Fruit fly (Drosophila melanogaster) whole organism, embryonic: ENCODE measurements around the gene CG42823.

Source experiments
- ATbp ChIP-seq: fragments of 200-800 bp; sonication (Bioruptor generic); optimal IDR thresholded peaks from 2 replicates; lab custom pipeline; 2017; ENCODE audit warnings: missing biosample characterization, mild to moderate bottlenecking, missing genetic modification characterization, missing genetic modification reagents
- Antp ChIP-seq: fragments of 200-800 bp; sonication (Bioruptor generic); optimal IDR thresholded peaks from 3 replicates; lab custom pipeline; 2016; ENCODE audit warnings: missing biosample characterization, missing genetic modification characterization
- Asciz ChIP-seq: fragments of 200-800 bp; sonication (Bioruptor generic); optimal IDR thresholded peaks from 2 replicates; lab custom pipeline; 2017; ENCODE audit warnings: missing biosample characterization, mild to moderate bottlenecking, missing genetic modification characterization, missing genetic modification reagents
- Atf-2 ChIP-seq: fragments of 200-800 bp; sonication (Bioruptor generic); optimal IDR thresholded peaks from 2 replicates; lab custom pipeline; 2016; ENCODE audit warnings: missing biosample characterization, missing genetic modification characterization
- BEAF-32 ChIP-seq: fragments of 200-800 bp; sonication (Bioruptor generic); optimal IDR thresholded peaks from 3 replicates; lab custom pipeline; 2017; ENCODE audit warnings: missing biosample characterization, missing genetic modification characterization, mild to moderate bottlenecking, moderate library complexity, missing genetic modification reagents
- CG10147 ChIP-seq: fragments of 200-800 bp; sonication (Bioruptor generic); optimal IDR thresholded peaks from 2 replicates; lab custom pipeline; 2019; ENCODE audit warnings: missing biosample characterization, mild to moderate bottlenecking, missing genetic modification characterization, moderate library complexity
- CG10431 ChIP-seq: fragments of 200-800 bp; sonication (Bioruptor generic); optimal IDR thresholded peaks from 3 replicates; lab custom pipeline; 2018; ENCODE audit warnings: missing biosample characterization, mild to moderate bottlenecking, missing genetic modification characterization
- CG11093 ChIP-seq: fragments of 200-800 bp; sonication (Bioruptor generic); IDR thresholded peaks from 3 replicates; pipeline ENCODE4 v1.3.6; 2022; ENCODE audit warnings: missing biosample characterization, missing genetic modification characterization
- CG12155 ChIP-seq: fragments of 200-800 bp; sonication (Bioruptor generic); optimal IDR thresholded peaks from 3 replicates; lab custom pipeline; 2016; ENCODE audit warnings: missing biosample characterization, missing genetic modification characterization
- CG12391 ChIP-seq: fragments of 200-800 bp; sonication (Bioruptor generic); optimal IDR thresholded peaks from 3 replicates; lab custom pipeline; 2018; ENCODE audit warnings: missing biosample characterization, mild to moderate bottlenecking, missing genetic modification characterization, moderate library complexity
- CG12659 ChIP-seq: fragments of 200-800 bp; sonication (Bioruptor generic); optimal IDR thresholded peaks from 3 replicates; lab custom pipeline; 2017; ENCODE audit warnings: mild to moderate bottlenecking, missing biosample characterization, missing genetic modification reagents, missing genetic modification characterization
- CG13123 ChIP-seq: fragments of 200-800 bp; sonication (Bioruptor generic); optimal IDR thresholded peaks from 2 replicates; lab custom pipeline; 2016; ENCODE audit warnings: missing biosample characterization, missing genetic modification characterization
- CG13287 ChIP-seq: fragments of 200-800 bp; sonication (Bioruptor generic); IDR thresholded peaks from 2 replicates; pipeline ENCODE4 v1.3.6; 2022; ENCODE audit warnings: missing biosample characterization, missing genetic modification characterization; ENCODE audit not compliant: partially characterized antibody
- CG13296 ChIP-seq: fragments of 200-800 bp; sonication (Bioruptor generic); optimal IDR thresholded peaks from 3 replicates; lab custom pipeline; 2018; ENCODE audit warnings: missing biosample characterization, mild to moderate bottlenecking, missing genetic modification characterization
- CG15601 ChIP-seq: fragments of 200-800 bp; sonication (Bioruptor generic); optimal IDR thresholded peaks from 3 replicates; lab custom pipeline; 2019; ENCODE audit warnings: missing biosample characterization, mild to moderate bottlenecking, missing genetic modification characterization, moderate library complexity
- CG15696 ChIP-seq: fragments of 200-800 bp; sonication (Bioruptor generic); optimal IDR thresholded peaks from 2 replicates; lab custom pipeline; 2019; ENCODE audit warnings: missing biosample characterization, mild to moderate bottlenecking, missing genetic modification characterization, moderate library complexity
- CG17359 ChIP-seq: fragments of 200-800 bp; sonication (Bioruptor generic); optimal IDR thresholded peaks from 3 replicates; lab custom pipeline; 2018; ENCODE audit warnings: missing biosample characterization, mild to moderate bottlenecking, missing genetic modification characterization, moderate library complexity
- CG30403 ChIP-seq: fragments of 200-800 bp; sonication (Bioruptor generic); optimal IDR thresholded peaks from 3 replicates; lab custom pipeline; 2016; ENCODE audit warnings: missing biosample characterization, missing genetic modification characterization
- CG3407 ChIP-seq: fragments of 200-800 bp; sonication (Bioruptor generic); optimal IDR thresholded peaks from 2 replicates; lab custom pipeline; 2018; ENCODE audit warnings: missing biosample characterization, mild to moderate bottlenecking, missing genetic modification characterization
- CG6765 ChIP-seq: fragments of 200-800 bp; sonication (Bioruptor generic); optimal IDR thresholded peaks from 3 replicates; lab custom pipeline; 2017; ENCODE audit warnings: missing biosample characterization, mild to moderate bottlenecking, missing genetic modification characterization
- CG7786 ChIP-seq: fragments of 200-800 bp; sonication (Bioruptor generic); optimal IDR thresholded peaks from 2 replicates; lab custom pipeline; 2016; ENCODE audit warnings: missing biosample characterization, missing genetic modification characterization
- CG7928 ChIP-seq: fragments of 200-800 bp; sonication (Bioruptor generic); optimal IDR thresholded peaks from 2 replicates; lab custom pipeline; 2017; ENCODE audit warnings: missing biosample characterization, mild to moderate bottlenecking, missing genetic modification characterization
- Deaf1 ChIP-seq: fragments of 200-800 bp; optimal IDR thresholded peaks from 3 replicates; lab custom pipeline; 2019; ENCODE audit warnings: missing biosample characterization, mild to moderate bottlenecking, missing genetic modification characterization, moderate library complexity
- Dip3 ChIP-seq: fragments of 200-800 bp; sonication (Bioruptor generic); optimal IDR thresholded peaks from 3 replicates; lab custom pipeline; 2016; ENCODE audit warnings: missing biosample characterization, missing genetic modification characterization
- Dll ChIP-seq: fragments of 200-800 bp; sonication (Bioruptor generic); IDR thresholded peaks from 4 replicates; pipeline ENCODE4 v1.3.6; 2022; ENCODE audit warnings: missing biosample characterization, missing genetic modification characterization; ENCODE audit not compliant: partially characterized antibody
- Ets97D ChIP-seq: fragments of 200-800 bp; sonication (Bioruptor generic); optimal IDR thresholded peaks from 3 replicates; lab custom pipeline; 2016; ENCODE audit warnings: missing biosample characterization, missing genetic modification characterization
- Fer3 ChIP-seq: fragments of 200-800 bp; sonication (Bioruptor generic); optimal IDR thresholded peaks from 2 replicates; lab custom pipeline; 2018; ENCODE audit warnings: missing biosample characterization, mild to moderate bottlenecking, missing genetic modification characterization, moderate library complexity
- H15 ChIP-seq: fragments of 200-800 bp; sonication (Bioruptor generic); IDR thresholded peaks from 3 replicates; pipeline ENCODE4 v1.3.6; 2022; ENCODE audit warnings: missing biosample characterization, missing genetic modification characterization
- HmgZ ChIP-seq: fragments of 200-800 bp; sonication (Bioruptor generic); optimal IDR thresholded peaks from 2 replicates; lab custom pipeline; 2018; ENCODE audit warnings: missing biosample characterization, mild to moderate bottlenecking, missing genetic modification characterization
- Hr51 ChIP-seq, 2 experiments: fragments of 200-800 bp; sonication (Bioruptor generic); optimal IDR thresholded peaks; 2 replicates in 1 of 2; 3 replicates in 1 of 2; lab custom pipeline; 2016 to 2018; ENCODE audit warnings: missing biosample characterization in 2 of 2, missing genetic modification characterization in 2 of 2, mild to moderate bottlenecking in 1 of 2, moderate library complexity in 1 of 2
- Oli ChIP-seq: fragments of 200-800 bp; sonication (Bioruptor generic); optimal IDR thresholded peaks from 2 replicates; lab custom pipeline; 2018; ENCODE audit warnings: missing biosample characterization, mild to moderate bottlenecking, missing genetic modification characterization, moderate library complexity
- Poxn ChIP-seq: fragments of 200-800 bp; sonication (Bioruptor generic); IDR thresholded peaks from 2 replicates; pipeline ENCODE4 v1.3.6; 2022; ENCODE audit warnings: missing biosample characterization, missing genetic modification characterization
- Scr ChIP-seq: fragments of 200-800 bp; sonication (Bioruptor generic); IDR thresholded peaks from 2 replicates; pipeline ENCODE4 v1.3.6; 2022; ENCODE audit warnings: missing biosample characterization, missing genetic modification characterization; ENCODE audit not compliant: partially characterized antibody
- Xrp1 ChIP-seq: fragments of 200-800 bp; sonication (Bioruptor generic); IDR thresholded peaks from 2 replicates; pipeline ENCODE4 v1.3.6; 2022; ENCODE audit warnings: missing biosample characterization, missing genetic modification characterization
- bsh ChIP-seq, 2 experiments: fragments of 200-800 bp; sonication (Bioruptor generic); optimal IDR thresholded peaks; 2 replicates each; lab custom pipeline; 2017 to 2018; ENCODE audit warnings: mild to moderate bottlenecking in 2 of 2, missing biosample characterization in 2 of 2, missing genetic modification characterization in 2 of 2, moderate library complexity in 1 of 2
- dpn ChIP-seq, 2 experiments: fragments of 200-800 bp; sonication (Bioruptor generic); optimal IDR thresholded peaks; 3 replicates each; lab custom pipeline; 2016; ENCODE audit warnings: missing biosample characterization in 2 of 2, missing genetic modification characterization in 2 of 2
- dysf ChIP-seq: fragments of 200-800 bp; sonication (Bioruptor generic); IDR thresholded peaks from 3 replicates; pipeline ENCODE4 v1.3.6; 2022; ENCODE audit warnings: missing biosample characterization, missing genetic modification characterization
- ind ChIP-seq: fragments of 200-800 bp; sonication (Bioruptor generic); optimal IDR thresholded peaks from 3 replicates; lab custom pipeline; 2016; ENCODE audit warnings: missing biosample characterization, missing genetic modification characterization
- maf-S ChIP-seq: fragments of 200-800 bp; sonication (Bioruptor generic); optimal IDR thresholded peaks from 2 replicates; lab custom pipeline; 2016; ENCODE audit warnings: missing biosample characterization, missing genetic modification characterization
- pb ChIP-seq: fragments of 200-800 bp; sonication (Bioruptor generic); optimal IDR thresholded peaks from 3 replicates; lab custom pipeline; 2016; ENCODE audit warnings: missing biosample characterization, missing genetic modification characterization
- sim ChIP-seq: fragments of 200-800 bp; sonication (Bioruptor generic); IDR thresholded peaks from 2 replicates; pipeline ENCODE4 v1.3.6; 2022; ENCODE audit warnings: missing biosample characterization, missing genetic modification characterization
- sob ChIP-seq: fragments of 200-800 bp; sonication (Bioruptor generic); IDR thresholded peaks from 2 replicates; pipeline ENCODE4 v1.3.6; 2022; ENCODE audit warnings: missing biosample characterization, missing genetic modification characterization
- sr ChIP-seq: fragments of 200-800 bp; sonication (Bioruptor generic); IDR thresholded peaks from 3 replicates; pipeline ENCODE4 v1.3.6; 2022; ENCODE audit warnings: missing biosample characterization, missing genetic modification characterization
- tio ChIP-seq: fragments of 200-800 bp; sonication (Bioruptor generic); optimal IDR thresholded peaks from 2 replicates; lab custom pipeline; 2017; ENCODE audit warnings: missing biosample characterization, missing genetic modification characterization, inconsistent platforms
- tna ChIP-seq: fragments of 200-800 bp; sonication (Bioruptor generic); IDR thresholded peaks from 2 replicates; pipeline ENCODE4 v1.3.6; 2022; ENCODE audit warnings: missing biosample characterization, missing genetic modification characterization; ENCODE audit not compliant: partially characterized antibody
- twi ChIP-seq: fragments of 200-800 bp; optimal IDR thresholded peaks from 2 replicates; lab custom pipeline; 2019; ENCODE audit warnings: missing biosample characterization, mild to moderate bottlenecking, missing genetic modification characterization, moderate library complexity
- unc-4 ChIP-seq: fragments of 200-800 bp; sonication (Bioruptor generic); IDR thresholded peaks from 2 replicates; pipeline ENCODE4 v1.3.6; 2022; ENCODE audit warnings: missing biosample characterization, missing genetic modification characterization; ENCODE audit not compliant: partially characterized antibody

CG42823 gene

DNA sequence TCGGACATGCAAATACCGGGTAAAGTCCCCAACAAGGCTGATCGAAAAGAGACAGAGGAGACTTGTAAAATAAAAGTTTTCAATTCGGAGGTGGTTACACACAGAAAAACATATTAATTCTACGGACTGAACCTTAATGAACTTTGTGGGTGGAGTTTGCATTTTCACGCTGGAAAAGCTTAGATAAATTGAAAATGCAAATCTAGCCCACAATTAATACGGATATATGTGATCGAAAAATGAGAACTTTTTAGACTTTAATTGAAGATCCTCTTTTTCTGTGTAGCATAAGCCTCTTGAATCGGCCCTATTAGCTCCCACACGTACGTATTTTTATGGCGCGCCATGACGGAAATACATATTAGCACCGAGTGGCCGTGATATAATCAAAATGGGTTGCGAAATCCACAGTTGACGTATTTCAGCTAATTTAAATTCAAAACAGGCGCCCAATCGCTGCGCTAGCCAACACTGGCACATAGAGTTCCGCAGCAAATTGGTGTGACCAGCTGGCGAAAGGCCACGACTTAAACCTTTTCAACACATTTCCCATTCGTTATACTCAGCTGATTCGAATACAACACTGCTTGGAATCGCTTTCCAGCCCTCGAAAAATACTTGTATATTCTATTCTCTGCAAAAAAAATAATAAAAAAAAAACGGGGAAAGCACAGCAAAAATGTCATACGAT is 19.4 kb downstream of the CG42823 start (continued):
- TF ChIP-seq BEAF-32 (peak; percentile 53), HmgZ (peak; percentile 65), Asciz (GFP tag; lab: Kevin White, UChicago) (peak; percentile 3), sim (GFP tag; lab: Robert Waterston, UW) (no peak), Deaf1 (tag; lab: Kevin White, UChicago) (peak; percentile 18), Hr51 (GFP tag; optimal IDR thresholded peaks at IDR 0.05; lab: Kevin White, UChicago) (peak; percentile 65 to 72), tio (peak; percentile 51), sr (peak; percentile 50; the same call in 1 of the 3 replicates), unc-4 (GFP tag; lab: Robert Waterston, UW) (peak; percentile 46; the same call in 1 of the 2 replicates), CG3407 (GFP tag; lab: Kevin White, UChicago) (no peak), Dip3 (GFP tag; lab: Kevin White, UChicago) (peak; percentile 32), CG11093 (peak; percentile 46; the same call in 1 of the 3 replicates), tna (GFP tag; lab: Robert Waterston, UW) (no peak; the same call in 1 of the 2 replicates), CG30403 (GFP tag; lab: Kevin White, UChicago) (peak; percentile 61), CG13296 (GFP tag; lab: Kevin White, UChicago) (peak; percentile 50), CG13287 (peak; percentile 64), CG12155 (GFP tag; lab: Kevin White, UChicago) (peak; percentile 55), Scr (GFP tag; lab: Robert Waterston, UW) (peak; percentile 30), twi (tag; lab: Kevin White, UChicago) (peak; percentile 26), ATbp (GFP tag; lab: Kevin White, UChicago) (no peak), CG15601 (peak; percentile 51), CG15696 (tag; lab: Kevin White, UChicago) (peak; percentile 0), Antp (peak; percentile 85), CG6765 (GFP tag; lab: Kevin White, UChicago) (peak; percentile 67), Dll (GFP tag; lab: Robert Waterston, UW) (0 out of 4 replicates have a peak, but pooled peaks have one; percentile 37), Atf-2 (GFP tag; lab: Kevin White, UChicago) (peak; percentile 34), ind (GFP tag; lab: Kevin White, UChicago) (peak; percentile 62), H15 (peak; percentile 43; the same call in 1 of the 3 replicates), Ets97D (GFP tag; lab: Kevin White, UChicago) (peak; percentile 94), CG12659 (GFP tag; lab: Kevin White, UChicago) (peak; percentile 81), CG13123 (GFP tag; lab: Kevin White, UChicago) (no peak), CG17359 (tag; lab: Kevin White, UChicago) (peak; percentile 53), CG12391 (tag; lab: Kevin White, UChicago) (peak; percentile 56), bsh (GFP tag; optimal IDR thresholded peaks at IDR 0.05; lab: Kevin White, UChicago) (peak in 1 of 2 experiments; percentile 33), Poxn (GFP tag; lab: Robert Waterston, UW) (0 out of 2 replicates have a peak, but pooled peaks have one; percentile 38), maf-S (peak; percentile 38), CG10147 (no peak), CG10431 (GFP tag; lab: Kevin White, UChicago) (peak; percentile 4), Oli (peak; percentile 53), CG7786 (peak; percentile 45), CG7928 (GFP tag; lab: Kevin White, UChicago) (peak; percentile 96), sob (peak; percentile 84), Fer3 (tag; lab: Kevin White, UChicago) (peak; percentile 49), dpn (GFP tag; optimal IDR thresholded peaks at IDR 0.05; lab: Kevin White, UChicago) (peak; percentile 58 to 77), dysf (GFP tag; lab: Robert Waterston, UW) (peak; percentile 79), pb (GFP tag; lab: Kevin White, UChicago) (peak; percentile 57), Xrp1 (GFP tag; lab: Robert Waterston, UW) (peak; percentile 64)
